In the genomic region with DNA sequence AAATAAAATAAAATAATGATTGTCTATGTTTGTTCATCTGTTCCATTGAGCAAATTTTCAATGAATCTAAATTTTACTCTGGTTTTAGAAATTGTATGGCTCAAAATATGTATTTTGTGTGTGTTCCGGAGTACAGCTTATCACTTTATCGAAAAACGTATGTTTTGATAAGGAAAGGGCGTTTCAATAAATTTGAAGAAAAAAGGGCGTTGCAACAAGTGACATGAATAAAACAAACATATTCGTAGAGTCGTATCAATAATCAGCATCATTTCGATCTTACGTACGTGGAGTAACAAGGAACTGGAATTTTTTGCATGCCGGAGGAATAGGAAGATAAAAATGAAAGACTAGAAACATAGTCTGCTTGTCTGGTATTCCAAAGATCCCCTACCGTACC, we compare ENCODE assay signal across 5 worm cellular contexts.
TF ChIP-seq lines count a peak whose summit lies in the region.

No protein-coding gene starts in this region.

TF ChIP-seq in whole organism, L1 larva, 84 proteins besides CTCF, POLR2A, EP300 and RAD21:
- TF ChIP-seq lin-15B (tag; optimal IDR thresholded peaks at IDR 0.05; lab: Kevin White, UChicago) (no peak), unc-62 (GFP tag; optimal IDR thresholded peaks at IDR 0.05; lab: Kevin White, UChicago) (no peak), elt-2 (tag; optimal IDR thresholded peaks at IDR 0.05; lab: Kevin White, UChicago) (peak; percentile 75), unc-86 (tag; optimal IDR thresholded peaks at IDR 0.05; lab: Kevin White, UChicago) (no peak), lin-14 (GFP tag; optimal IDR thresholded peaks at IDR 0.05; lab: Kevin White, UChicago) (peak; percentile 7)
TF ChIP-seq in whole organism, L1 larva: peak in this region for 2.

TF ChIP-seq in whole organism, L2 larva, 48 proteins besides CTCF, POLR2A, EP300 and RAD21:
- TF ChIP-seq snpc-4 (tag; optimal IDR thresholded peaks at IDR 0.05; lab: Kevin White, UChicago) (no peak), ama-1 (optimal IDR thresholded peaks at IDR 0.05; lab: Kevin White, UChicago) (no peak), Y55F3AM.14 (GFP tag; optimal IDR thresholded peaks at IDR 0.05; lab: Kevin White, UChicago) (no peak), gmeb-1 (tag; optimal IDR thresholded peaks at IDR 0.05; lab: Kevin White, UChicago) (no peak), sem-4 (tag; optimal IDR thresholded peaks at IDR 0.05; lab: Kevin White, UChicago) (no peak), nhr-23 (tag; optimal IDR thresholded peaks at IDR 0.05; lab: Kevin White, UChicago) (no peak), ztf-11 (tag; optimal IDR thresholded peaks at IDR 0.05; lab: Kevin White, UChicago) (no peak), crh-2 (tag; optimal IDR thresholded peaks at IDR 0.05; lab: Kevin White, UChicago) (peak; percentile 1), mab-5 (tag; optimal IDR thresholded peaks at IDR 0.05; lab: Kevin White, UChicago) (no peak), unc-39 (tag; optimal IDR thresholded peaks at IDR 0.05; lab: Kevin White, UChicago) (no peak), peb-1 (tag; optimal IDR thresholded peaks at IDR 0.05; lab: Kevin White, UChicago) (no peak), C34F6.9 (tag; optimal IDR thresholded peaks at IDR 0.05; lab: Kevin White, UChicago) (no peak), sma-9 (GFP tag; optimal IDR thresholded peaks at IDR 0.05; lab: Kevin White, UChicago) (peak; percentile 55), sma-9 (tag; optimal IDR thresholded peaks at IDR 0.05; lab: Kevin White, UChicago) (no peak), zag-1 (tag; optimal IDR thresholded peaks at IDR 0.05; lab: Kevin White, UChicago) (no peak), dmd-4 (tag; optimal IDR thresholded peaks at IDR 0.05; lab: Kevin White, UChicago) (no peak), fos-1 (tag; optimal IDR thresholded peaks at IDR 0.05; lab: Kevin White, UChicago) (peak; percentile 90), nhr-237 (tag; optimal IDR thresholded peaks at IDR 0.05; lab: Kevin White, UChicago) (no peak), lin-13 (GFP tag; optimal IDR thresholded peaks at IDR 0.05; lab: Kevin White, UChicago) (no peak), unc-55 (GFP tag; optimal IDR thresholded peaks at IDR 0.05; lab: Kevin White, UChicago) (no peak)

TF ChIP-seq in whole organism, L3 larva, 47 proteins besides CTCF, POLR2A, EP300 and RAD21:
- no peak for TF ChIP-seq lin-15B (tag; optimal IDR thresholded peaks at IDR 0.05; lab: Kevin White, UChicago)
- TF ChIP-seq snpc-4 (tag; optimal IDR thresholded peaks at IDR 0.05; lab: Kevin White, UChicago), result no peak
- TF ChIP-seq nhr-23 (tag; optimal IDR thresholded peaks at IDR 0.05; lab: Kevin White, UChicago), result no peak
- no peak for TF ChIP-seq nfya-1 (tag; optimal IDR thresholded peaks at IDR 0.05; lab: Kevin White, UChicago; ENCODE audit: insufficient read depth)
- TF ChIP-seq nhr-28 (tag; optimal IDR thresholded peaks at IDR 0.05; lab: Kevin White, UChicago), result no peak
- peak; percentile 69 for TF ChIP-seq elt-2 (tag; optimal IDR thresholded peaks at IDR 0.05; lab: Kevin White, UChicago)
- peak; percentile 78 for TF ChIP-seq pqm-1 (tag; optimal IDR thresholded peaks at IDR 0.05; lab: Kevin White, UChicago)
- TF ChIP-seq fkh-2 (tag; optimal IDR thresholded peaks at IDR 0.05; lab: Kevin White, UChicago), result no peak

TF ChIP-seq in whole organism, L4 larva, 104 proteins besides CTCF, POLR2A, EP300 and RAD21:
- TF ChIP-seq pqm-1 (tag; optimal IDR thresholded peaks at IDR 0.05; lab: Kevin White, UChicago) (peak; percentile 96), nhr-28 (tag; optimal IDR thresholded peaks at IDR 0.05; lab: Kevin White, UChicago) (peak; percentile 90), dmd-6 (GFP tag; IDR thresholded peaks at IDR 0.05; lab: Robert Waterston, UW) (peak; percentile 59; the same call in 1 of the 2 replicates), aha-1 (tag; lab: Kevin White, UChicago) (peak; percentile 89), daf-16 (GFP tag; optimal IDR thresholded peaks at IDR 0.05; lab: Kevin White, UChicago) (no peak), daf-16 (tag; optimal IDR thresholded peaks at IDR 0.05; lab: Kevin White, UChicago) (peak; percentile 35), ctbp-1 (GFP tag; IDR thresholded peaks at IDR 0.05; lab: Robert Waterston, UW) (no peak), hlh-11 (tag; optimal IDR thresholded peaks at IDR 0.05; lab: Kevin White, UChicago) (peak; percentile 52), nhr-237 (tag; optimal IDR thresholded peaks at IDR 0.05; lab: Kevin White, UChicago) (no peak)
TF ChIP-seq in whole organism, L4 larva: peak in this region for 6.

TF ChIP-seq in whole organism, young adult, 124 proteins besides CTCF, POLR2A, EP300 and RAD21:
- TF ChIP-seq akir-1 (GFP tag; optimal IDR thresholded peaks at IDR 0.05; lab: Kevin White, UChicago) (no peak), nhr-80 (tag; optimal IDR thresholded peaks at IDR 0.05; lab: Kevin White, UChicago) (peak; percentile 55)
